Worm (Caenorhabditis elegans) whole organism, L1 larva: Measurements from ENCODE around the gene cyp-33C1.

Experiments used
- Y116A8C.19 ChIP-seq: sonication (generic microtip); optimal IDR thresholded peaks from 2 replicates; lab custom pipeline; 2016; ENCODE audit warnings: missing compliant biosample characterization, missing genetic modification characterization, borderline replicate concordance
- blmp-1 ChIP-seq: fragments of 150-350 bp; optimal IDR thresholded peaks from 2 replicates; lab custom pipeline; 2014; ENCODE audit warnings: missing biosample characterization, missing genetic modification characterization
- ces-1 ChIP-seq: fragments of 150-350 bp; optimal IDR thresholded peaks from 2 replicates; lab custom pipeline; 2014; ENCODE audit warnings: missing biosample characterization, missing genetic modification reagents, missing genetic modification characterization
- dsc-1 ChIP-seq: sonication (generic microtip); optimal IDR thresholded peaks from 2 replicates; lab custom pipeline; 2016; ENCODE audit warnings: mild to moderate bottlenecking, missing genetic modification characterization, missing compliant biosample characterization
- fkh-10 ChIP-seq: sonication (generic microtip); optimal IDR thresholded peaks from 2 replicates; lab custom pipeline; 2017; ENCODE audit warnings: missing biosample characterization, missing genetic modification reagents, missing genetic modification characterization
- hlh-17 ChIP-seq: fragments of 200-800 bp; sonication (Bioruptor generic); optimal IDR thresholded peaks from 2 replicates; lab custom pipeline; 2018; ENCODE audit warnings: missing genetic modification characterization, mild to moderate bottlenecking, missing compliant biosample characterization, moderate library complexity, borderline replicate concordance
- isw-1 ChIP-seq: fragments of 200-800 bp; sonication (Bioruptor generic); IDR thresholded peaks from 2 replicates; pipeline ENCODE4 v1.3.6; 2022; ENCODE audit warnings: missing genetic modification characterization, missing compliant biosample characterization
- mef-2 ChIP-seq: fragments of 150-350 bp; optimal IDR thresholded peaks from 2 replicates; lab custom pipeline; 2014; ENCODE audit warnings: missing biosample characterization, missing genetic modification characterization
- nhr-12 ChIP-seq: sonication (generic microtip); optimal IDR thresholded peaks from 2 replicates; lab custom pipeline; 2017; ENCODE audit warnings: missing biosample characterization, missing genetic modification characterization
- nhr-237 ChIP-seq: fragments of 150-350 bp; optimal IDR thresholded peaks from 2 replicates; lab custom pipeline; 2014; ENCODE audit warnings: missing biosample characterization, missing genetic modification characterization
- pqm-1 ChIP-seq: sonication (generic microtip); optimal IDR thresholded peaks from 3 replicates; lab custom pipeline; 2017; ENCODE audit warnings: missing biosample characterization, missing genetic modification characterization
- unc-30 ChIP-seq: sonication (generic microtip); optimal IDR thresholded peaks from 2 replicates; lab custom pipeline; 2017; ENCODE audit warnings: missing biosample characterization, missing genetic modification characterization
- xbp-1 ChIP-seq: sonication (generic microtip); optimal IDR thresholded peaks from 2 replicates; lab custom pipeline; 2016; ENCODE audit warnings: missing genetic modification characterization, missing compliant biosample characterization
- ztf-4 ChIP-seq: fragments of 150-350 bp; optimal IDR thresholded peaks from 2 replicates; lab custom pipeline; 2014; ENCODE audit warnings: missing biosample characterization, missing genetic modification characterization

DNA sequence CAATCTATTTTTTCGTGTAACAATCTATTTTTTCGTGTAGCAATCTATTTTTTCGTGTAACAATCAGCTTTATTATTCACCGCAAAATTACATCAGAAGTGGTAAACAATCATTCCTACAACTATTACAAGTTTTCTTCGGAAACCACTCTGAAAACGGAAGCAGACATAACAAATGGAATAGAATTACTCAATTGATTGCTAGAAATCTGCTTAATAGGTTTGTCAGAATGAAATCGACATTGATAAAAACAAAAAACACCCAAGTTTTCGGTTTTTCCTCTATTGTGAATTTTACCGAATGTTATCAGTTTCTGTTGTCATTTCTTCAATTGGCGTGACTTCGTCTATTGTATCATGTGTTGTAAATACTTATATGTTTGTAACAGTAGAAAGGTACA, 32.5 kb upstream of the cyp-33C1 start, which contains the start of gene srbc-20:
- no peak for TF ChIP-seq fkh-10 (GFP tag; lab: Kevin White, UChicago)
- TF ChIP-seq isw-1, result no peak
- no peak for TF ChIP-seq blmp-1 (tag; lab: Kevin White, UChicago)
- TF ChIP-seq unc-30, result no peak
- TF ChIP-seq nhr-12 (tag; lab: Kevin White, UChicago), result no peak
- no peak for TF ChIP-seq dsc-1
- no peak for TF ChIP-seq hlh-17 (GFP tag; lab: Kevin White, UChicago)
- no peak for TF ChIP-seq nhr-237 (tag; lab: Kevin White, UChicago)
- no peak for TF ChIP-seq ztf-4 (tag; lab: Kevin White, UChicago)
- TF ChIP-seq pqm-1 (tag; lab: Kevin White, UChicago), result no peak
- TF ChIP-seq mef-2, result no peak
- TF ChIP-seq Y116A8C.19, result no peak
- TF ChIP-seq ces-1 (GFP tag; lab: Kevin White, UChicago), result no peak
- no peak for TF ChIP-seq xbp-1
